Worm (Caenorhabditis elegans) whole organism, L1 larva: ENCODE results near the gene exos-4.1.

Experiments used
- C04F5.9 ChIP-seq: sonication (generic microtip); optimal IDR thresholded peaks from 2 replicates; lab custom pipeline; 2016; ENCODE audit warnings: missing genetic modification characterization, missing compliant biosample characterization
- C16A3.4 ChIP-seq: fragments of 150-350 bp; optimal IDR thresholded peaks from 2 replicates; lab custom pipeline; 2014; ENCODE audit warnings: missing biosample characterization, missing genetic modification characterization
- F16B12.6 ChIP-seq: fragments of 150-350 bp; optimal IDR thresholded peaks from 2 replicates; lab custom pipeline; 2014; ENCODE audit warnings: missing biosample characterization, missing genetic modification characterization
- Y116A8C.19 ChIP-seq: sonication (generic microtip); optimal IDR thresholded peaks from 2 replicates; lab custom pipeline; 2016; ENCODE audit warnings: missing compliant biosample characterization, missing genetic modification characterization, borderline replicate concordance
- aha-1 ChIP-seq: fragments of 150-350 bp; optimal IDR thresholded peaks from 2 replicates; lab custom pipeline; 2014; ENCODE audit warnings: missing biosample characterization, missing genetic modification characterization
- aly-2 ChIP-seq: fragments of 150-350 bp; optimal IDR thresholded peaks from 2 replicates; lab custom pipeline; 2014; ENCODE audit warnings: missing biosample characterization, missing genetic modification characterization
- ama-1 ChIP-seq: fragments of 150-350 bp; optimal IDR thresholded peaks from 2 replicates; lab custom pipeline; 2014
- ceh-63 ChIP-seq: fragments of 200-800 bp; sonication (Bioruptor generic); optimal IDR thresholded peaks from 2 replicates; lab custom pipeline; 2018; ENCODE audit warnings: mild to moderate bottlenecking, missing genetic modification characterization, missing compliant biosample characterization
- ceh-88 ChIP-seq: fragments of 200-800 bp; sonication (Bioruptor generic); IDR thresholded peaks from 2 replicates; pipeline ENCODE4 v1.3.6; 2022; ENCODE audit warnings: missing genetic modification characterization, missing compliant biosample characterization
- ces-1 ChIP-seq: fragments of 150-350 bp; optimal IDR thresholded peaks from 2 replicates; lab custom pipeline; 2014; ENCODE audit warnings: missing biosample characterization, missing genetic modification reagents, missing genetic modification characterization
- dpl-1 ChIP-seq, 3 experiments: fragments of 150-350 bp in 2 of 3; sonication (generic microtip) in 1 of 3; optimal IDR thresholded peaks; 2 replicates each; lab custom pipeline; 2014 to 2017; ENCODE audit warnings: missing biosample characterization in 3 of 3, missing genetic modification characterization in 3 of 3, missing genetic modification reagents in 3 of 3
- efl-1 ChIP-seq, 4 experiments: fragments of 150-350 bp; optimal IDR thresholded peaks in 3 of 4; peaks in 1 of 4; 1 replicate in 1 of 4; 2 replicates in 3 of 4; lab custom pipeline; 2014; ENCODE audit warnings: missing biosample characterization in 2 of 4, missing genetic modification characterization in 2 of 4, missing genetic modification reagents in 2 of 4
- efl-3 ChIP-seq: fragments of 200-800 bp; sonication (Bioruptor generic); optimal IDR thresholded peaks from 2 replicates; lab custom pipeline; 2018; ENCODE audit warnings: mild to moderate bottlenecking, missing genetic modification characterization, missing compliant biosample characterization
- egl-27 ChIP-seq, 2 experiments: fragments of 150-350 bp in 1 of 2; sonication (generic microtip); optimal IDR thresholded peaks; 3 replicates each; lab custom pipeline; 2017 to 2018; ENCODE audit warnings: missing biosample characterization in 2 of 2, missing genetic modification characterization in 2 of 2, missing genetic modification reagents in 2 of 2
- fkh-4 ChIP-seq: sonication (generic microtip); optimal IDR thresholded peaks from 2 replicates; lab custom pipeline; 2016; ENCODE audit warnings: missing compliant biosample characterization, missing genetic modification characterization, borderline replicate concordance
- fos-1 ChIP-seq: fragments of 150-350 bp; optimal IDR thresholded peaks from 2 replicates; lab custom pipeline; 2014; ENCODE audit warnings: missing biosample characterization, missing genetic modification characterization
- hlh-17 ChIP-seq: fragments of 200-800 bp; sonication (Bioruptor generic); optimal IDR thresholded peaks from 2 replicates; lab custom pipeline; 2018; ENCODE audit warnings: missing genetic modification characterization, mild to moderate bottlenecking, missing compliant biosample characterization, moderate library complexity, borderline replicate concordance
- irx-1 ChIP-seq: sonication (generic microtip); optimal IDR thresholded peaks from 2 replicates; lab custom pipeline; 2016; ENCODE audit warnings: missing genetic modification characterization, missing compliant biosample characterization
- jun-1 ChIP-seq: fragments of 150-350 bp; optimal IDR thresholded peaks from 2 replicates; lab custom pipeline; 2014; ENCODE audit warnings: missing biosample characterization, missing genetic modification reagents, missing genetic modification characterization
- lin-14 ChIP-seq: fragments of 200-800 bp; sonication (Bioruptor generic); optimal IDR thresholded peaks from 2 replicates; lab custom pipeline; 2018; ENCODE audit warnings: mild to moderate bottlenecking, missing genetic modification characterization, moderate library complexity, missing compliant biosample characterization
- lin-15B ChIP-seq: fragments of 150-350 bp; sonication (generic microtip); optimal IDR thresholded peaks from 3 replicates; lab custom pipeline; 2014; ENCODE audit warnings: missing biosample characterization, missing genetic modification characterization
- lin-35 ChIP-seq, 2 experiments: fragments of 150-350 bp; optimal IDR thresholded peaks; 2 replicates each; lab custom pipeline; 2014; ENCODE audit warnings: missing biosample characterization in 2 of 2, missing genetic modification characterization in 2 of 2, missing genetic modification reagents in 2 of 2
- mdl-1 ChIP-seq, 2 experiments: fragments of 150-350 bp; optimal IDR thresholded peaks; 2 replicates each; lab custom pipeline; 2014 to 2017; ENCODE audit warnings: missing biosample characterization in 2 of 2, missing genetic modification characterization in 2 of 2, inconsistent platforms in 1 of 2
- mef-2 ChIP-seq: fragments of 150-350 bp; optimal IDR thresholded peaks from 2 replicates; lab custom pipeline; 2014; ENCODE audit warnings: missing biosample characterization, missing genetic modification characterization
- nhr-28 ChIP-seq: fragments of 150-350 bp; optimal IDR thresholded peaks from 2 replicates; lab custom pipeline; 2014; ENCODE audit warnings: missing biosample characterization, missing genetic modification characterization
- nhr-77 ChIP-seq: fragments of 150-350 bp; optimal IDR thresholded peaks from 2 replicates; lab custom pipeline; 2014; ENCODE audit warnings: missing biosample characterization, missing genetic modification characterization
- nhr-84 ChIP-seq: sonication (generic microtip); optimal IDR thresholded peaks from 2 replicates; lab custom pipeline; 2017; ENCODE audit warnings: missing biosample characterization, missing genetic modification characterization
- nhr-85 ChIP-seq: sonication (generic microtip); peaks from one replicate; lab custom pipeline; 2016; ENCODE audit warnings: missing genetic modification characterization, inconsistent platforms, missing compliant biosample characterization
- pqm-1 ChIP-seq: sonication (generic microtip); optimal IDR thresholded peaks from 3 replicates; lab custom pipeline; 2017; ENCODE audit warnings: missing biosample characterization, missing genetic modification characterization
- rnt-1 ChIP-seq: sonication (generic microtip); optimal IDR thresholded peaks from 2 replicates; lab custom pipeline; 2016; ENCODE audit warnings: mild to moderate bottlenecking, missing genetic modification characterization, moderate library complexity, missing compliant biosample characterization
- skn-1 ChIP-seq: fragments of 150-350 bp; optimal IDR thresholded peaks from 2 replicates; lab custom pipeline; 2014; ENCODE audit warnings: missing biosample characterization, missing genetic modification characterization
- snu-23 ChIP-seq: sonication (generic microtip); optimal IDR thresholded peaks from 2 replicates; lab custom pipeline; 2016; ENCODE audit warnings: missing genetic modification characterization, missing compliant biosample characterization
- sptf-1 ChIP-seq: fragments of 150-350 bp; optimal IDR thresholded peaks from 2 replicates; lab custom pipeline; 2014; ENCODE audit warnings: missing biosample characterization, missing genetic modification characterization
- swsn-7 ChIP-seq: sonication (generic microtip); optimal IDR thresholded peaks from 2 replicates; lab custom pipeline; 2016; ENCODE audit warnings: missing genetic modification characterization, missing compliant biosample characterization
- tbx-2 ChIP-seq: sonication (generic microtip); optimal IDR thresholded peaks from 2 replicates; lab custom pipeline; 2016; ENCODE audit warnings: missing genetic modification characterization, missing compliant biosample characterization
- unc-130 ChIP-seq: fragments of 150-350 bp; optimal IDR thresholded peaks from 2 replicates; lab custom pipeline; 2017; ENCODE audit warnings: missing biosample characterization, missing genetic modification characterization, inconsistent platforms
- unc-98 ChIP-seq: fragments of 200-800 bp; sonication (Bioruptor generic); IDR thresholded peaks from 2 replicates; pipeline ENCODE4 v1.3.6; 2022; ENCODE audit warnings: missing genetic modification characterization, missing compliant biosample characterization
- xbp-1 ChIP-seq: sonication (generic microtip); optimal IDR thresholded peaks from 2 replicates; lab custom pipeline; 2016; ENCODE audit warnings: missing genetic modification characterization, missing compliant biosample characterization
- ztf-11 ChIP-seq, 2 experiments: sonication (generic microtip); optimal IDR thresholded peaks; 2 replicates each; lab custom pipeline; 2016 to 2017; ENCODE audit warnings: missing genetic modification characterization in 2 of 2, missing biosample characterization in 1 of 2, missing compliant biosample characterization in 1 of 2

exos-4.1 gene

ce11 chrIV:13093677-13094076 lies 5.1 kb upstream of the exos-4.1 start, which contains the start of the genes prcc-1 and C39E9.12 (continued):
- TF ChIP-seq F16B12.6 (tag; lab: Kevin White, UChicago) (peak; percentile 66), Y116A8C.19 (tag; lab: Kevin White, UChicago) (no peak), ceh-88 (GFP tag; lab: Robert Waterston, UW) (no peak), unc-98 (GFP tag; lab: Robert Waterston, UW) (no peak), fkh-4 (no peak), rnt-1 (peak; percentile 79), lin-15B (peak; percentile 84), dpl-1 (GFP tag; optimal IDR thresholded peaks at IDR 0.05; lab: Kevin White, UChicago) (peak; percentile 88 to 95 (median 92)), nhr-85 (peak; percentile 46), efl-1 (optimal IDR thresholded peaks at IDR 0.05; lab: Kevin White, UChicago) (peak; percentile 93 to 94), efl-1 (GFP tag; optimal IDR thresholded peaks at IDR 0.05 in 1 of 2; lab: Kevin White, UChicago) (peak; percentile 92 to 99), C16A3.4 (tag; lab: Kevin White, UChicago) (peak; percentile 85), mef-2 (tag; lab: Kevin White, UChicago) (no peak), irx-1 (no peak), hlh-17 (GFP tag; lab: Kevin White, UChicago) (no peak), C04F5.9 (tag; lab: Kevin White, UChicago) (peak; percentile 14), ceh-63 (GFP tag; lab: Kevin White, UChicago) (no peak), fos-1 (tag; lab: Kevin White, UChicago) (peak; percentile 63), unc-130 (tag; lab: Kevin White, UChicago) (peak; percentile 73), mdl-1 (tag; optimal IDR thresholded peaks at IDR 0.05; lab: Kevin White, UChicago) (peak in 1 of 2 experiments; percentile 56), xbp-1 (tag; lab: Kevin White, UChicago) (peak; percentile 55), nhr-77 (tag; lab: Kevin White, UChicago) (peak; percentile 54), swsn-7 (peak; percentile 62), ama-1 (lab: Kevin White, UChicago) (no peak), tbx-2 (tag; lab: Kevin White, UChicago) (peak; percentile 37)

- TF ChIP-seq F16B12.6 (tag; lab: Kevin White, UChicago) (no peak), efl-1 (optimal IDR thresholded peaks at IDR 0.05; lab: Kevin White, UChicago) (no peak), efl-1 (GFP tag; optimal IDR thresholded peaks at IDR 0.05 in 1 of 2; lab: Kevin White, UChicago) (peak in 1 of 2 experiments; percentile 57)
These were observed 3.3 kb upstream of the exos-4.1 start, which contains the start of gene rfc-3 for ce11 chrIV:13095462-13095861. Gene rfc-3 (plus strand): TSS chrIV:13095762.

ce11 chrIV:13096778-13097177 lies 2.0 kb upstream of the exos-4.1 start:
- TF ChIP-seq lin-14 (GFP tag; lab: Kevin White, UChicago) = no peak
- TF ChIP-seq efl-3 = no peak
- TF ChIP-seq skn-1 (tag; lab: Kevin White, UChicago) = no peak
- no peak for TF ChIP-seq tbx-2 (tag; lab: Kevin White, UChicago)
- no peak for TF ChIP-seq sptf-1 (tag; lab: Kevin White, UChicago)
- TF ChIP-seq lin-35 (GFP tag; optimal IDR thresholded peaks at IDR 0.05; lab: Kevin White, UChicago) = no peak
- TF ChIP-seq aly-2 (tag; lab: Kevin White, UChicago) = peak; percentile 13

ce11 chrIV:13100415-13100814 lies 1.6 kb downstream of the exos-4.1 start, which contains the start of gene fask-1:
Gene fask-1 (plus strand): TSS chrIV:13100715.
- no peak for TF ChIP-seq ceh-88 (GFP tag; lab: Robert Waterston, UW)
- no peak for TF ChIP-seq sptf-1 (tag; lab: Kevin White, UChicago)
- TF ChIP-seq pqm-1 (tag; lab: Kevin White, UChicago) = no peak
- no peak for TF ChIP-seq unc-98 (GFP tag; lab: Robert Waterston, UW)
- TF ChIP-seq egl-27 (tag; optimal IDR thresholded peaks at IDR 0.05; lab: Kevin White, UChicago) = no peak
- no peak for TF ChIP-seq nhr-28
- TF ChIP-seq snu-23 (GFP tag; lab: Kevin White, UChicago) = no peak

ce11 chrIV:13104900-13105299 lies 6.1 kb downstream of the exos-4.1 start, which contains the start of gene rde-11:
Gene rde-11 (plus strand): TSS chrIV:13105200.
- TF ChIP-seq ces-1 (GFP tag; lab: Kevin White, UChicago) (no peak), dpl-1 (GFP tag; optimal IDR thresholded peaks at IDR 0.05; lab: Kevin White, UChicago) (no peak), ztf-11 (tag; optimal IDR thresholded peaks at IDR 0.05; lab: Kevin White, UChicago) (no peak), fkh-4 (no peak), nhr-84 (no peak), unc-98 (GFP tag; lab: Robert Waterston, UW) (no peak), nhr-77 (tag; lab: Kevin White, UChicago) (no peak), hlh-17 (GFP tag; lab: Kevin White, UChicago) (no peak), jun-1 (tag; lab: Kevin White, UChicago) (no peak), irx-1 (no peak), sptf-1 (tag; lab: Kevin White, UChicago) (no peak), aha-1 (tag; lab: Kevin White, UChicago) (no peak)
